Fruit fly (Drosophila melanogaster) whole organism, wandering third instar larva: ENCODE results near the gene CG6006.

Experiments used
- Abd-B ChIP-seq: fragments of >200 bp; optimal IDR thresholded peaks from 2 replicates; lab custom pipeline; 2017; ENCODE audit warnings: missing biosample characterization, missing genetic modification characterization
- CG32264 ChIP-seq: fragments of 200-800 bp; sonication (Bioruptor generic); optimal IDR thresholded peaks from 2 replicates; lab custom pipeline; 2016; ENCODE audit warnings: missing biosample characterization, missing genetic modification characterization
- CG9705 ChIP-seq: fragments of 200-800 bp; sonication (Bioruptor generic); optimal IDR thresholded peaks from 2 replicates; lab custom pipeline; 2018; ENCODE audit warnings: missing biosample characterization, mild to moderate bottlenecking, missing genetic modification characterization
- CrebA ChIP-seq: fragments of 200-800 bp; sonication (Bioruptor generic); optimal IDR thresholded peaks from 2 replicates; lab custom pipeline; 2016; ENCODE audit warnings: missing biosample characterization, mild to moderate bottlenecking, missing genetic modification characterization, borderline replicate concordance
- Dif ChIP-seq: fragments of 200-275, 200-300 bp; sonication (Bioruptor generic); optimal IDR thresholded peaks from 2 replicates; lab custom pipeline; 2018; ENCODE audit warnings: missing biosample characterization, missing genetic modification characterization; ENCODE audit not compliant: partially characterized antibody
- GATAd ChIP-seq: sonication (Bioruptor generic); optimal IDR thresholded peaks from 2 replicates; lab custom pipeline; 2016; ENCODE audit warnings: missing biosample characterization, missing genetic modification characterization
- HLH106 ChIP-seq: fragments of 200-800 bp; optimal IDR thresholded peaks from 3 replicates; lab custom pipeline; 2019; ENCODE audit warnings: missing biosample characterization, mild to moderate bottlenecking, missing genetic modification characterization, moderate library complexity
- Hr78 ChIP-seq: fragments of >200 bp; optimal IDR thresholded peaks from 2 replicates; lab custom pipeline; 2017; ENCODE audit warnings: missing biosample characterization, missing genetic modification characterization
- Jra ChIP-seq: sonication (Bioruptor generic); optimal IDR thresholded peaks from 2 replicates; lab custom pipeline; 2016; ENCODE audit warnings: missing biosample characterization, missing genetic modification characterization
- N ChIP-seq: fragments of >200 bp; optimal IDR thresholded peaks from 2 replicates; lab custom pipeline; 2018; ENCODE audit warnings: missing biosample characterization, missing external identifiers, missing genetic modification characterization
- OdsH ChIP-seq: fragments of 200-800 bp; sonication (Bioruptor generic); optimal IDR thresholded peaks from 2 replicates; lab custom pipeline; 2016; ENCODE audit warnings: missing biosample characterization, mild to moderate bottlenecking, missing genetic modification characterization
- Rel ChIP-seq, 2 experiments: fragments of 200-800 bp; sonication (Bioruptor generic) in 1 of 2; optimal IDR thresholded peaks; 2 replicates in 1 of 2; 3 replicates in 1 of 2; lab custom pipeline; 2016 to 2019; ENCODE audit warnings: mild to moderate bottlenecking in 2 of 2, missing biosample characterization in 2 of 2, missing genetic modification characterization in 2 of 2, moderate library complexity in 1 of 2
- Sp1 ChIP-seq: fragments of 200-800 bp; sonication (Bioruptor generic); optimal IDR thresholded peaks from 3 replicates; lab custom pipeline; 2019; ENCODE audit warnings: missing biosample characterization, mild to moderate bottlenecking, missing genetic modification characterization, moderate library complexity
- Vsx2 ChIP-seq: fragments of 200-300, 225-300 bp; sonication (Bioruptor generic); optimal IDR thresholded peaks from 2 replicates; lab custom pipeline; 2018; ENCODE audit warnings: missing biosample characterization, missing genetic modification characterization; ENCODE audit not compliant: partially characterized antibody
- brk ChIP-seq: fragments of 200-800 bp; sonication (Bioruptor generic); optimal IDR thresholded peaks from 2 replicates; lab custom pipeline; 2016; ENCODE audit warnings: missing biosample characterization, mild to moderate bottlenecking, missing genetic modification characterization
- dl ChIP-seq, 2 experiments: fragments of 175-275, 200-275 bp in 1 of 2; fragments of 200-275 bp in 1 of 2; sonication (Bioruptor generic); optimal IDR thresholded peaks; lab custom pipeline; 2018; ENCODE audit warnings: mild to moderate bottlenecking in 2 of 2, missing biosample characterization in 2 of 2, missing genetic modification characterization in 2 of 2, moderate library complexity in 2 of 2; ENCODE audit not compliant: partially characterized antibody in 2 of 2, insufficient read depth in 1 of 2
- ey ChIP-seq: fragments of 200-800 bp; sonication (Bioruptor generic); optimal IDR thresholded peaks from 2 replicates; lab custom pipeline; 2016; ENCODE audit warnings: missing biosample characterization, missing genetic modification characterization
- foxo ChIP-seq, 2 experiments: fragments of 200-800 bp; sonication (Bioruptor generic); optimal IDR thresholded peaks; 2 replicates in 1 of 2; 3 replicates in 1 of 2; lab custom pipeline; 2016 to 2017; ENCODE audit warnings: missing biosample characterization in 2 of 2, missing genetic modification characterization in 2 of 2
- fru ChIP-seq: fragments of 200-800 bp; sonication (Bioruptor generic); optimal IDR thresholded peaks from 3 replicates; lab custom pipeline; 2016; ENCODE audit warnings: missing biosample characterization, mild to moderate bottlenecking, missing genetic modification characterization
- lola ChIP-seq: fragments of >200 bp; optimal IDR thresholded peaks from 2 replicates; lab custom pipeline; 2017; ENCODE audit warnings: missing biosample characterization, missing genetic modification characterization
- pan ChIP-seq: fragments of >200 bp; optimal IDR thresholded peaks from 2 replicates; lab custom pipeline; 2017
- psq ChIP-seq: fragments of 200-800 bp; sonication (Bioruptor generic); optimal IDR thresholded peaks from 3 replicates; lab custom pipeline; 2017; ENCODE audit warnings: missing biosample characterization, mild to moderate bottlenecking, missing genetic modification characterization, moderate library complexity
- rgr ChIP-seq: fragments of 200-800 bp; sonication (Bioruptor generic); optimal IDR thresholded peaks from 3 replicates; lab custom pipeline; 2016; ENCODE audit warnings: missing biosample characterization, mild to moderate bottlenecking, missing genetic modification characterization
- sage ChIP-seq: fragments of 200-800 bp; sonication (Bioruptor generic); optimal IDR thresholded peaks from 2 replicates; lab custom pipeline; 2016; ENCODE audit warnings: missing biosample characterization, mild to moderate bottlenecking, missing genetic modification characterization
- sv ChIP-seq: fragments of 200-800 bp; sonication (Bioruptor generic); optimal IDR thresholded peaks from 3 replicates; lab custom pipeline; 2016; ENCODE audit warnings: missing biosample characterization, missing genetic modification characterization
- tai ChIP-seq: sonication (Bioruptor generic); optimal IDR thresholded peaks from 2 replicates; lab custom pipeline; 2016; ENCODE audit warnings: missing biosample characterization, missing genetic modification characterization
- usp ChIP-seq: fragments of >200 bp; optimal IDR thresholded peaks from 2 replicates; lab custom pipeline; 2017; ENCODE audit warnings: missing biosample characterization, missing genetic modification characterization
- woc ChIP-seq: sonication (Bioruptor generic); optimal IDR thresholded peaks from 2 replicates; lab custom pipeline; 2016; ENCODE audit warnings: missing biosample characterization, mild to moderate bottlenecking, missing genetic modification characterization

Gene CG6006

DNA sequence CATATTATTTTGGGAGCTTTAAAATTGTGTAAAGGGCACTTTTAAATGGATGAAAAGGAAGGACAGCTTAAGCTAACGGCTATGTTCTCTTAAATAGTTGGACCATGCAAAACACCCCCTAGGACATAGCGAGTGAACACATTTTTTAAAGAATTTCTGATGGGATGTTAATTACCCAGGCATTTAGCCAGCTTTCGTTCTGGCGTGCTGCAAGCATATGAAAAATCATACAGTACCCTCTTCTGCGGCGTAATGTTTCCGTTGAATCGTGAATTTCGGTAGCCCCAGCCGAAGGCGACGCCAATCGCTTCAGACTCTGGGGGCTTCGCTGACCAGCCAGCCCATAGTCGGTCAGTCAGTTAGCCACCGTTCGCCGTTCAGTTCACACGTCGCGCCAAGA, at the start of gene CG6006:
TSS of gene CG6006 (plus strand) at position 301 of the 400 bp plus-strand sequence.
- TF ChIP-seq Dif (GFP tag; lab: Kevin White, UChicago) (no peak), Rel (GFP tag; optimal IDR thresholded peaks at IDR 0.05; lab: Kevin White, UChicago) (no peak), Rel (tag; optimal IDR thresholded peaks at IDR 0.05; lab: Kevin White, UChicago) (no peak), Jra (GFP tag; lab: Kevin White, UChicago) (no peak), rgr (GFP tag; lab: Kevin White, UChicago) (no peak), brk (GFP tag; lab: Kevin White, UChicago) (no peak), CG32264 (GFP tag; lab: Kevin White, UChicago) (no peak), pan (lab: Kevin White, UChicago) (no peak), ey (GFP tag; lab: Kevin White, UChicago) (no peak), fru (GFP tag; lab: Kevin White, UChicago) (no peak), Vsx2 (no peak), OdsH (no peak), lola (GFP tag; lab: Kevin White, UChicago) (no peak), foxo (GFP tag; optimal IDR thresholded peaks at IDR 0.05; lab: Kevin White, UChicago) (no peak), dl (GFP tag; optimal IDR thresholded peaks at IDR 0.05; lab: Kevin White, UChicago; ENCODE audit: insufficient read depth in 1 of 2, partially characterized antibody in 2 of 2) (no peak)

DNA sequence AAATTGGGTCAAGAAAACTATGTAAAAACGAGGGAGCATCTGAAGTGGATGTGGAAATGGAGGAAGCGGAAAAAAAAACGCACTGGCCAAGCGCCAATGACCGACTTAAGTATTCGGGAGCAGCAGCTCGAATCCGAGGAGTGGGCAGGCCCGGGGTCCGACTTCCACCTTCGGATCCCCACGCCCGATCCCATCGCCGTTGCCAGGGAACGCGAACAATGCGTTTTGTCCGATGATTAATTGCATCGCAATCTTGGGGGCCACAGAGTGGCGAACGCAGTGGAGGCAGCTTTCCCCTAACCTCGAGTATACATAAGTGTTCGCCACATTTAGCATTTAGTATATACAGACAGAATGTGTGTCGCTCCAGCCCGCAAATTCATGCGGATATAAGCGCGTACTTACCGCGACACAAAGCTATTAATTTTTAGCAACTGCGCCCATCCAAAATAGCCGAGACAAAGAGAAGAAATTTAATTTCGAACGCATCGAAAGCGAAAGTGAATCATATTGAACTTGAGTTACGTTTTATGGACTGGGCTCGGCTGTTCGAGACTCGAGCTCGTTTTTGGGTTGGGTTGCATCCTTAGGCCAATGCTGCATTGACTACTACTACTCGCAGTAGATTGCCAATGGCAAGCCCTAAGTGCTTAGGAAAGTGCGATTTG, 48.8 kb upstream of the CG6006 start:
- no peak for TF ChIP-seq CG32264 (GFP tag; lab: Kevin White, UChicago)
- TF ChIP-seq lola (GFP tag; lab: Kevin White, UChicago) = no peak
- TF ChIP-seq usp = no peak
- TF ChIP-seq OdsH = no peak
- TF ChIP-seq Jra (GFP tag; lab: Kevin White, UChicago) = no peak
- TF ChIP-seq GATAd (GFP tag; lab: Kevin White, UChicago) = no peak
- no peak for TF ChIP-seq CrebA (GFP tag; lab: Kevin White, UChicago)
- no peak for TF ChIP-seq fru (GFP tag; lab: Kevin White, UChicago)
- TF ChIP-seq sage (GFP tag; lab: Kevin White, UChicago) = no peak
- TF ChIP-seq Abd-B (GFP tag; lab: Kevin White, UChicago) = no peak
- no peak for TF ChIP-seq sv (GFP tag; lab: Kevin White, UChicago)
- no peak for TF ChIP-seq Sp1 (GFP tag; lab: Kevin White, UChicago)
- no peak for TF ChIP-seq N
- no peak for TF ChIP-seq pan (lab: Kevin White, UChicago)
- TF ChIP-seq tai (GFP tag; lab: Kevin White, UChicago) = no peak
- no peak for TF ChIP-seq ey (GFP tag; lab: Kevin White, UChicago)
- no peak for TF ChIP-seq Hr78 (GFP tag; lab: Kevin White, UChicago)
- no peak for TF ChIP-seq CG9705 (GFP tag; lab: Kevin White, UChicago)
- TF ChIP-seq, all 38 proteins: peak for 0

DNA sequence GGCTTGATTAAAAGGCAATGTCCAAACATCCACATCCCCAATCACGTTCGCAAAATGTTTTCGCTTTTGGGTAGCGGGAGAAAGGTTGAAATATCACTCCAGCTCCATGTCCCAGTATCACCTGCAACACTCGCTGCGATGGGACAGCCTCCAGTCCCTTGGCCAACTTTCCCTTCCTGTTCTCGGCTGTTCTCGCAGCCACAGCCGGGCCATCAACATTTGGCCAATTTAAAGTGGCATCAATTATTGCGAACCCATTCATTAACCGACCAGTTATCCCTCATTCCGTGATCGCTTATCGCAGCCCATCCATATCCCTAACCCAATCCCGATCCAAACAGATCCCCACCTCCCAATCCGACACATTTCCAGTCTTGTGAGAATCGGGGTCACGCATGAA, 41.7 kb upstream of the CG6006 start:
- no peak for TF ChIP-seq psq (GFP tag; lab: Kevin White, UChicago)
- TF ChIP-seq Vsx2 = peak; percentile 52
- TF ChIP-seq rgr (GFP tag; lab: Kevin White, UChicago) = no peak
- no peak for TF ChIP-seq fru (GFP tag; lab: Kevin White, UChicago)

DNA sequence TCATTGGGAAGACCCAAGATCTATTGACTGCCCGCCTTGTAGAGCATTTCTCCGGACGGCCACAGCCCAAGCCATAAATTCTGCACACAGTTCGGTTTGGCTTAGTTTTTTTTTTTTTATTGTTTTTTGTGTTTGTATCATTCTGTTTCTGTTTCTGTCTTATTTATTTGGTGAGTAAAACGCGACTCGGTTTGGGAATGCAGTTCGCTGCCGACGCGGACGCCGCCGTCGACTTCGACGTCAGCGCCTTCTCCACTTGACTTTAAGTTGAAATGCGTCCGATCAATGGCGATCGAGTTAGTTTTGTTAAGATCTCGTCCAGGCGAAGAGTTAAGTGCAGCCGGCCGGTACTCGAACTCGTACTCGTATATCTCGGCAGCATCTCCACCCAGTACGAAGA, 38.9 kb upstream of the CG6006 start, which contains the start of gene Sb:
TSS of gene Sb (plus strand) at position 301 of the 400 bp plus-strand sequence.
- TF ChIP-seq dl (GFP tag; optimal IDR thresholded peaks at IDR 0.05; lab: Kevin White, UChicago; ENCODE audit: insufficient read depth in 1 of 2, partially characterized antibody in 2 of 2) = no peak
- TF ChIP-seq, all 38 proteins: peak for 0

DNA sequence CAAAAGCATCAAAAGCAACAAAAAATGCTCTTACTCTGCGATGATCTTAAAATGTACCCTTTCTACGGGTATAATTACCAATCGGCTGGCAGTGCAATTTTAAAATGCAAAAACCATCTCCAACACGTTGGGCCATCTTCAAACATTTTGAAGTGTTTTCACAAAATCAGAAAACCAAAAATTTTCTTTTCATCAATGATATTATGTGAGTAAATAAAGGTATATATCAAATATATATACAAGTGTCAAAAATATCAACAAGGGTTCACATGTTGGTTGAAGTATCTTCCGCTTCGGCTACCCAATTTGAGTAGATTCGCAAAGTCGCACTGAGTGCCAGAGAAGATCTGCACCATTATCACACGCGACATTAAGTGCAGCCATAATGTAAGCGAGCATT, 37.4 kb upstream of the CG6006 start:
- TF ChIP-seq fru (GFP tag; lab: Kevin White, UChicago) (peak; percentile 40), tai (GFP tag; lab: Kevin White, UChicago) (no peak), CG9705 (GFP tag; lab: Kevin White, UChicago) (no peak), Sp1 (GFP tag; lab: Kevin White, UChicago) (peak; percentile 7), HLH106 (tag; lab: Kevin White, UChicago) (peak; percentile 18), woc (GFP tag; lab: Kevin White, UChicago) (peak; percentile 17)
